Fruit fly (Drosophila melanogaster) whole organism, embryonic: ENCODE data around the gene alphaTub84B.

Source experiments
- Antp ChIP-seq: fragments of 200-800 bp; sonication (Bioruptor generic); optimal IDR thresholded peaks from 3 replicates; lab custom pipeline; 2016; ENCODE audit warnings: missing biosample characterization, missing genetic modification characterization
- Atf3 ChIP-seq: fragments of 200-800 bp; sonication (Bioruptor generic); optimal IDR thresholded peaks from 3 replicates; lab custom pipeline; 2016; ENCODE audit warnings: missing biosample characterization, missing genetic modification characterization
- Bteb2 ChIP-seq: fragments of 200-800 bp; sonication (Bioruptor generic); optimal IDR thresholded peaks from 2 replicates; lab custom pipeline; 2016; ENCODE audit warnings: missing biosample characterization, missing genetic modification characterization
- CG10209 ChIP-seq: fragments of 200-800 bp; sonication (Bioruptor generic); optimal IDR thresholded peaks from 3 replicates; lab custom pipeline; 2017; ENCODE audit warnings: missing biosample characterization, mild to moderate bottlenecking, missing genetic modification characterization, missing genetic modification reagents
- CG10366 ChIP-seq: fragments of 200-800 bp; sonication (Bioruptor generic); IDR thresholded peaks from 2 replicates; pipeline ENCODE4 v1.3.6; 2022; ENCODE audit warnings: missing biosample characterization, missing genetic modification characterization
- CG10565 ChIP-seq: fragments of 200-800 bp; sonication (Bioruptor generic); optimal IDR thresholded peaks from 3 replicates; lab custom pipeline; 2016; ENCODE audit warnings: missing biosample characterization, mild to moderate bottlenecking, missing genetic modification characterization
- CG12071 ChIP-seq: fragments of 200-800 bp; sonication (Bioruptor generic); optimal IDR thresholded peaks from 3 replicates; lab custom pipeline; 2018; ENCODE audit warnings: missing biosample characterization, mild to moderate bottlenecking, missing genetic modification characterization
- CG12104 ChIP-seq: fragments of 200-800 bp; sonication (Bioruptor generic); optimal IDR thresholded peaks from 3 replicates; lab custom pipeline; 2016; ENCODE audit warnings: missing biosample characterization, missing genetic modification characterization
- CG13287 ChIP-seq: fragments of 200-800 bp; sonication (Bioruptor generic); IDR thresholded peaks from 2 replicates; pipeline ENCODE4 v1.3.6; 2022; ENCODE audit warnings: missing biosample characterization, missing genetic modification characterization; ENCODE audit not compliant: partially characterized antibody
- CG13296 ChIP-seq: fragments of 200-800 bp; sonication (Bioruptor generic); optimal IDR thresholded peaks from 3 replicates; lab custom pipeline; 2018; ENCODE audit warnings: missing biosample characterization, mild to moderate bottlenecking, missing genetic modification characterization
- CG1602 ChIP-seq: fragments of 200-800 bp; sonication (Bioruptor generic); optimal IDR thresholded peaks from 3 replicates; lab custom pipeline; 2016; ENCODE audit warnings: missing biosample characterization, missing genetic modification characterization
- CG17802 ChIP-seq: fragments of 200-800 bp; sonication (Bioruptor generic); optimal IDR thresholded peaks from 2 replicates; lab custom pipeline; 2018; ENCODE audit warnings: missing biosample characterization, mild to moderate bottlenecking, missing genetic modification characterization, moderate library complexity
- CG17829 ChIP-seq: fragments of 200-800 bp; optimal IDR thresholded peaks from 2 replicates; lab custom pipeline; 2019; ENCODE audit warnings: missing biosample characterization, mild to moderate bottlenecking, missing genetic modification characterization, moderate library complexity
- CG18011 ChIP-seq: fragments of 200-800 bp; sonication (Bioruptor generic); optimal IDR thresholded peaks from 2 replicates; lab custom pipeline; 2017; ENCODE audit warnings: missing biosample characterization, missing genetic modification characterization, mild to moderate bottlenecking, moderate library complexity, missing genotype
- CG2120 ChIP-seq: fragments of 200-800 bp; sonication (Bioruptor generic); optimal IDR thresholded peaks from 3 replicates; lab custom pipeline; 2016; ENCODE audit warnings: missing biosample characterization, missing genetic modification characterization
- CG2199 ChIP-seq: fragments of 200-800 bp; sonication (Bioruptor generic); IDR thresholded peaks from 3 replicates; pipeline ENCODE4 v1.3.6; 2022; ENCODE audit warnings: missing biosample characterization, missing genetic modification characterization
- CG3065 ChIP-seq: fragments of 200-800 bp; sonication (Bioruptor generic); optimal IDR thresholded peaks from 2 replicates; lab custom pipeline; 2016; ENCODE audit warnings: missing biosample characterization, missing genetic modification characterization
- CG31224 ChIP-seq: fragments of 200-800 bp; sonication (Bioruptor generic); IDR thresholded peaks from 2 replicates; pipeline ENCODE4 v1.3.6; 2022; ENCODE audit warnings: missing biosample characterization, missing genetic modification characterization
- CG31441 ChIP-seq: fragments of 200-800 bp; sonication (Bioruptor generic); IDR thresholded peaks from 2 replicates; pipeline ENCODE4 v1.3.6; 2022; ENCODE audit warnings: missing biosample characterization, missing genetic modification characterization
- CG32532 ChIP-seq: fragments of 200-800 bp; sonication (Bioruptor generic); IDR thresholded peaks from 2 replicates; pipeline ENCODE4 v1.3.6; 2022; ENCODE audit warnings: missing biosample characterization, missing genetic modification characterization
- CG33213 ChIP-seq: fragments of 200-800 bp; sonication (Bioruptor generic); optimal IDR thresholded peaks from 3 replicates; lab custom pipeline; 2016; ENCODE audit warnings: missing biosample characterization, missing genetic modification characterization
- CG33557 ChIP-seq: fragments of 200-800 bp; sonication (Bioruptor generic); optimal IDR thresholded peaks from 2 replicates; lab custom pipeline; 2019; ENCODE audit warnings: missing biosample characterization, mild to moderate bottlenecking, missing genetic modification characterization, moderate library complexity
- CG34224 ChIP-seq: fragments of 200-800 bp; sonication (Bioruptor generic); IDR thresholded peaks from 3 replicates; pipeline ENCODE4 v1.3.6; 2022; ENCODE audit warnings: missing biosample characterization, missing genetic modification characterization; ENCODE audit not compliant: partially characterized antibody
- CG34376 ChIP-seq: fragments of 200-800 bp; sonication (Bioruptor generic); optimal IDR thresholded peaks from 2 replicates; lab custom pipeline; 2018; ENCODE audit warnings: missing biosample characterization, mild to moderate bottlenecking, missing genetic modification characterization
- CG34422 ChIP-seq: fragments of 200-800 bp; sonication (Bioruptor generic); IDR thresholded peaks from 3 replicates; pipeline ENCODE4 v1.3.6; 2022; ENCODE audit warnings: missing biosample characterization, missing genetic modification characterization
- CG3726 ChIP-seq: fragments of 200-800 bp; sonication (Bioruptor generic); IDR thresholded peaks from 3 replicates; pipeline ENCODE4, ENCODE4 v1.3.6; 2022; ENCODE audit warnings: missing biosample characterization, missing genetic modification characterization
- CG6813 ChIP-seq: fragments of 200-800 bp; sonication (Bioruptor generic); optimal IDR thresholded peaks from 2 replicates; lab custom pipeline; 2017; ENCODE audit warnings: missing biosample characterization, missing genetic modification characterization, mild to moderate bottlenecking, moderate library complexity, missing genetic modification reagents
- CG7839 ChIP-seq: fragments of 200-800 bp; sonication (Bioruptor generic); optimal IDR thresholded peaks from 3 replicates; lab custom pipeline; 2018; ENCODE audit warnings: missing biosample characterization, mild to moderate bottlenecking, missing genetic modification characterization, moderate library complexity
- Deaf1 ChIP-seq: fragments of 200-800 bp; optimal IDR thresholded peaks from 3 replicates; lab custom pipeline; 2019; ENCODE audit warnings: missing biosample characterization, mild to moderate bottlenecking, missing genetic modification characterization, moderate library complexity
- Dp ChIP-seq: fragments of 200-800 bp; sonication (Bioruptor generic); optimal IDR thresholded peaks from 2 replicates; lab custom pipeline; 2018; ENCODE audit warnings: missing biosample characterization, mild to moderate bottlenecking, missing genetic modification characterization, moderate library complexity
- ERR ChIP-seq: fragments of 200-800 bp; sonication (Bioruptor generic); optimal IDR thresholded peaks from 2 replicates; lab custom pipeline; 2016; ENCODE audit warnings: missing biosample characterization, missing genetic modification characterization
- Hr39 ChIP-seq: fragments of >200 bp; optimal IDR thresholded peaks from 2 replicates; lab custom pipeline; 2017
- Oaz ChIP-seq: fragments of 200-800 bp; sonication (Bioruptor generic); IDR thresholded peaks from 2 replicates; pipeline ENCODE4 v1.3.6; 2022; ENCODE audit warnings: missing biosample characterization, missing genetic modification characterization
- PHDP ChIP-seq: fragments of 200-800 bp; sonication (Bioruptor generic); optimal IDR thresholded peaks from 3 replicates; lab custom pipeline; 2018; ENCODE audit warnings: missing biosample characterization, mild to moderate bottlenecking, missing genetic modification characterization, moderate library complexity
- Scr ChIP-seq: fragments of 200-800 bp; sonication (Bioruptor generic); IDR thresholded peaks from 2 replicates; pipeline ENCODE4 v1.3.6; 2022; ENCODE audit warnings: missing biosample characterization, missing genetic modification characterization; ENCODE audit not compliant: partially characterized antibody
- Side ChIP-seq: fragments of 200-800 bp; sonication (Bioruptor generic); optimal IDR thresholded peaks from 2 replicates; lab custom pipeline; 2016; ENCODE audit warnings: missing biosample characterization, missing genetic modification characterization
- Trl ChIP-seq, 3 experiments: fragments of >200 bp in 2 of 3; fragments of 200-800 bp in 1 of 3; sonication (Bioruptor generic) in 1 of 3; optimal IDR thresholded peaks; 2 replicates in 1 of 3; 3 replicates in 2 of 3; lab custom pipeline; 2016 to 2017; ENCODE audit warnings: missing biosample characterization in 1 of 3, missing genetic modification characterization in 1 of 3
- bbx ChIP-seq: fragments of 200-800 bp; sonication (Bioruptor generic); IDR thresholded peaks from 2 replicates; pipeline ENCODE4 v1.3.6; 2022; ENCODE audit warnings: missing biosample characterization, missing genetic modification characterization; ENCODE audit not compliant: partially characterized antibody
- chif ChIP-seq, 2 experiments: fragments of 200-800 bp; sonication (Bioruptor generic); optimal IDR thresholded peaks; 3 replicates each; lab custom pipeline; 2016; ENCODE audit warnings: missing biosample characterization in 2 of 2, missing genetic modification characterization in 2 of 2
- chn ChIP-seq: fragments of 200-800 bp; sonication (Bioruptor generic); optimal IDR thresholded peaks from 2 replicates; lab custom pipeline; 2016; ENCODE audit warnings: missing biosample characterization, missing genetic modification characterization
- eyg ChIP-seq: fragments of 200-800 bp; sonication (Bioruptor generic); optimal IDR thresholded peaks from 3 replicates; lab custom pipeline; 2016; ENCODE audit warnings: missing biosample characterization, missing genetic modification characterization
- gsb ChIP-seq: fragments of 200-800 bp; sonication (Bioruptor generic); IDR thresholded peaks from 2 replicates; pipeline ENCODE4 v1.3.6; 2022; ENCODE audit warnings: missing biosample characterization, missing genetic modification characterization
- otp ChIP-seq: fragments of 200-800 bp; sonication (Bioruptor generic); IDR thresholded peaks from 3 replicates; pipeline ENCODE4, ENCODE4 v1.3.6; 2022; ENCODE audit warnings: missing biosample characterization, missing genetic modification characterization
- ranshi ChIP-seq: fragments of 200-800 bp; sonication (Bioruptor generic); IDR thresholded peaks from 2 replicates; pipeline ENCODE4 v1.3.6; 2022; ENCODE audit warnings: missing biosample characterization, missing genetic modification characterization
- sc ChIP-seq, 3 experiments: fragments of >200 bp in 2 of 3; fragments of 200-800 bp in 1 of 3; sonication (Bioruptor generic) in 1 of 3; optimal IDR thresholded peaks; 2 replicates in 2 of 3; 3 replicates in 1 of 3; lab custom pipeline; 2017; ENCODE audit warnings: mild to moderate bottlenecking in 1 of 3, missing biosample characterization in 1 of 3, missing genetic modification characterization in 1 of 3, missing genetic modification reagents in 1 of 3
- ssp ChIP-seq: fragments of 200-800 bp; sonication (Bioruptor generic); IDR thresholded peaks from 2 replicates; pipeline ENCODE4 v1.3.6; 2022; ENCODE audit warnings: missing biosample characterization, missing genetic modification characterization
- vfl ChIP-seq: fragments of 200-800 bp; sonication (Bioruptor generic); optimal IDR thresholded peaks from 2 replicates; lab custom pipeline; 2016; ENCODE audit warnings: missing biosample characterization, missing genetic modification characterization
- wor ChIP-seq: fragments of 200-800 bp; sonication (Bioruptor generic); IDR thresholded peaks from 2 replicates; pipeline ENCODE4 v1.3.6; 2022; ENCODE audit warnings: missing biosample characterization, missing genetic modification characterization
- zfh2 ChIP-seq: fragments of 200-800 bp; sonication (Bioruptor generic); optimal IDR thresholded peaks from 2 replicates; lab custom pipeline; 2016; ENCODE audit warnings: missing biosample characterization, missing genetic modification characterization

The alphaTub84B gene

dm6 chr3R:7108589-7109312, 22.4 kb downstream of the alphaTub84B start (continued):
- TF ChIP-seq CG12104 (GFP tag; lab: Kevin White, UChicago) = peak; percentile 92
- peak; percentile 84 for TF ChIP-seq Bteb2 (GFP tag; lab: Kevin White, UChicago)
- peak; percentile 99 for TF ChIP-seq CG17829
- no peak for TF ChIP-seq Hr39
- peak; percentile 86 for TF ChIP-seq CG3065 (GFP tag; lab: Kevin White, UChicago)
- peak; percentile 96 for TF ChIP-seq CG1602 (GFP tag; lab: Kevin White, UChicago)
- no peak for TF ChIP-seq sc (optimal IDR thresholded peaks at IDR 0.05; lab: Kevin White, UChicago)
- peak; percentile 96 for TF ChIP-seq sc (GFP tag; optimal IDR thresholded peaks at IDR 0.05; lab: Kevin White, UChicago)
- no peak for TF ChIP-seq Oaz (GFP tag; lab: Robert Waterston, UW)
- TF ChIP-seq chif (GFP tag; optimal IDR thresholded peaks at IDR 0.05; lab: Kevin White, UChicago) = peak; percentile 92 to 97
- no peak for TF ChIP-seq CG34224 (GFP tag; lab: Robert Waterston, UW)
- peak; percentile 71 for TF ChIP-seq Antp (GFP tag; lab: Kevin White, UChicago)
- TF ChIP-seq CG6813 (GFP tag; lab: Kevin White, UChicago) = peak; percentile 92
- TF ChIP-seq CG33557 = peak; percentile 99
- TF ChIP-seq CG34422 (GFP tag; lab: Robert Waterston, UW) = no peak
- TF ChIP-seq CG13287 (GFP tag; lab: Robert Waterston, UW) = no peak
- TF ChIP-seq Trl (optimal IDR thresholded peaks at IDR 0.05; lab: Kevin White, UChicago) = peak in 1 of 2 experiments; percentile 69
- TF ChIP-seq Trl (GFP tag; optimal IDR thresholded peaks at IDR 0.05; lab: Kevin White, UChicago) = peak; percentile 76
- peak; percentile 72 for TF ChIP-seq Deaf1 (tag; lab: Kevin White, UChicago)
- no peak for TF ChIP-seq ssp (GFP tag; lab: Robert Waterston, UW)
- TF ChIP-seq CG10366 = no peak
- TF ChIP-seq chn (GFP tag; lab: Kevin White, UChicago) = peak; percentile 95
- no peak for TF ChIP-seq gsb (GFP tag; lab: Robert Waterston, UW)
- peak; percentile 83 for TF ChIP-seq eyg (GFP tag; lab: Kevin White, UChicago)
- no peak for TF ChIP-seq ranshi (GFP tag; lab: Robert Waterston, UW)
- TF ChIP-seq CG13296 (GFP tag; lab: Kevin White, UChicago) = peak; percentile 72
- peak; percentile 49 for TF ChIP-seq CG18011 (GFP tag; lab: Kevin White, UChicago)
- peak; percentile 96 for TF ChIP-seq CG7839 (tag; lab: Kevin White, UChicago)
- peak; percentile 95 for TF ChIP-seq PHDP
- no peak for TF ChIP-seq wor (GFP tag; lab: Robert Waterston, UW)
- peak; percentile 72 for TF ChIP-seq CG10565
- TF ChIP-seq CG12071 = peak; percentile 80
- no peak for TF ChIP-seq otp (GFP tag; lab: Robert Waterston, UW)
- TF ChIP-seq CG2199 (GFP tag; lab: Robert Waterston, UW) = no peak
- no peak for TF ChIP-seq vfl (GFP tag; lab: Kevin White, UChicago)
- no peak for TF ChIP-seq zfh2 (GFP tag; lab: Kevin White, UChicago)
- peak; percentile 5 for TF ChIP-seq CG34376 (GFP tag; lab: Kevin White, UChicago)
- TF ChIP-seq CG31441 (GFP tag; lab: Robert Waterston, UW) = no peak
- TF ChIP-seq CG2120 (GFP tag; lab: Kevin White, UChicago) = peak; percentile 48
- TF ChIP-seq bbx (GFP tag; lab: Robert Waterston, UW) = no peak
- no peak for TF ChIP-seq CG32532 (GFP tag; lab: Robert Waterston, UW)
- no peak for TF ChIP-seq CG3726 (GFP tag; lab: Robert Waterston, UW)
- TF ChIP-seq Side (GFP tag; lab: Kevin White, UChicago) = peak; percentile 84
- TF ChIP-seq Atf3 (GFP tag; lab: Kevin White, UChicago) = peak; percentile 92
- no peak for TF ChIP-seq CG31224 (GFP tag; lab: Robert Waterston, UW)
- TF ChIP-seq Dp (GFP tag; lab: Kevin White, UChicago) = no peak
- peak; percentile 85 for TF ChIP-seq CG33213 (GFP tag; lab: Kevin White, UChicago)
- no peak for TF ChIP-seq Scr (GFP tag; lab: Robert Waterston, UW)
- peak; percentile 22 for TF ChIP-seq ERR (GFP tag; lab: Kevin White, UChicago)
- peak; percentile 93 for TF ChIP-seq CG10209
- TF ChIP-seq CG17802 (tag; lab: Kevin White, UChicago) = peak; percentile 83
